Fruit fly (Drosophila melanogaster): ENCODE results near the gene Cpr67Fb.

Cpr67Fb gene

DNA sequence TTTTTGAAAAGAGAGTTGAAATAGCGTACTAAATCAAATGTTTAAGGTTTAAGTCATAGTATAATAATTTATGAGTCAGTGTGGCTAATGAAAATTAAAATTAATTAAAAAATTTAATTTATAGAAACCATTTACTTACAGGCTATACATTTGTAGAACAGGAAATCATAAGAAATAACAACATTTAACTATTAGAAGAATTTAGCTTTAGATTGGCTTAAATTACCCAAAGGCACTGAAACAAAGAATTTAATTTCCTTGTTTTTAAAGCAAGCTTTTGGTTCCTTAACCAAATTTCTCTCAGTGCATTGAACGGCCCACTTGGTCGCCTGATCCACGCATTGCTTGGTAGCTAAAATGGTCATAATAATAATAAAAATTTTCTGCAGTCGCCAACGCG, 9.5 kb downstream of the Cpr67Fb start (continued):
- TF ChIP-seq Eip93F (GFP tag; optimal IDR thresholded peaks at IDR 0.05) (no peak), topi (GFP tag; optimal IDR thresholded peaks at IDR 0.05) (peak; percentile 31), CG3919 (GFP tag; optimal IDR thresholded peaks at IDR 0.05) (no peak), Sox15 (GFP tag; optimal IDR thresholded peaks at IDR 0.05) (no peak), CG10669 (GFP tag; optimal IDR thresholded peaks at IDR 0.05) (peak; percentile 12), eg (GFP tag; IDR thresholded peaks at IDR 0.05) (0 out of 3 replicates have a peak, but pooled peaks have one; percentile 30), acj6 (GFP tag; optimal IDR thresholded peaks at IDR 0.05) (peak; percentile 23)

DNA sequence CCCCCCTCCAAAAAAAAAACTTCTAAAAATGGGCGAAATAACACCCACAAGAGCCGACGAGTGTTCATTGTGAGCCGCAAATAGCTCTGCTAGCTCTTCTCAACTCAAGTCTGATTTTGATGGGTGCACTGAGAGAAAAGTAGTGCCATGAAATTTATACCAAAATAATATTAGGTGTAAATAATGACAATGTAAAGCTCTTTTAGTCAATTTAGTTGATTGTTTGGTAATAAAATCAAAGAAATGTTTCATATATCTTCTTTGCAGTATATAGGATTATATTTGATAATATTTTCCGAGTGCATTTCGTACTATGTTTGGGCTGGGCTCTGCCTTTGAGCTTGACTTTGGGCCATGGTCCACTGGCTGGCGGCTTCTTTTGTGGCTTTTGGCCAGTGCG, 10.8 kb downstream of the Cpr67Fb start:
- peak; percentile 2 for TF ChIP-seq acj6 (GFP tag; optimal IDR thresholded peaks at IDR 0.05)
- TF ChIP-seq CG32006 (GFP tag; optimal IDR thresholded peaks at IDR 0.05) = peak; percentile 36
- TF ChIP-seq Sox102F (GFP tag; optimal IDR thresholded peaks at IDR 0.05) = no peak
- TF ChIP-seq CG3919 (GFP tag; optimal IDR thresholded peaks at IDR 0.05) = peak; percentile 49
- peak; percentile 70; the same call in 2 of the 3 replicates for TF ChIP-seq CG6163 (GFP tag; IDR thresholded peaks at IDR 0.05)
- TF ChIP-seq Eip75B (GFP tag; optimal IDR thresholded peaks at IDR 0.05) = peak; percentile 11
- no peak for TF ChIP-seq Ets21C (GFP tag; optimal IDR thresholded peaks at IDR 0.05)
- TF ChIP-seq Eip78C (GFP tag) = peak; percentile 57
- TF ChIP-seq CG10631 (GFP tag; optimal IDR thresholded peaks at IDR 0.05) = peak; percentile 46
- no peak for TF ChIP-seq pdm3 (GFP tag; optimal IDR thresholded peaks at IDR 0.05)
- peak; percentile 40 for TF ChIP-seq Ets96B (tag; optimal IDR thresholded peaks at IDR 0.05)
- TF ChIP-seq esn (GFP tag; optimal IDR thresholded peaks at IDR 0.05) = peak; percentile 9
- peak; percentile 12 for TF ChIP-seq Lpt (GFP tag; optimal IDR thresholded peaks at IDR 0.05)
- TF ChIP-seq Sox15 (GFP tag; optimal IDR thresholded peaks at IDR 0.05) = no peak
- TF ChIP-seq OdsH (GFP tag; optimal IDR thresholded peaks at IDR 0.05) = peak; percentile 16
- TF ChIP-seq CG6276 (GFP tag; optimal IDR thresholded peaks at IDR 0.05) = no peak
- peak; percentile 24 for TF ChIP-seq CG6808 (GFP tag; optimal IDR thresholded peaks at IDR 0.05)
- no peak for TF ChIP-seq CG11902 (GFP tag; optimal IDR thresholded peaks at IDR 0.05)
- TF ChIP-seq CG10669 (GFP tag; optimal IDR thresholded peaks at IDR 0.05) = peak; percentile 41
- TF ChIP-seq CG3032 (tag; optimal IDR thresholded peaks at IDR 0.05) = peak; percentile 40
- no peak for TF ChIP-seq achi (GFP tag; optimal IDR thresholded peaks at IDR 0.05)
- TF ChIP-seq spab (GFP tag; optimal IDR thresholded peaks at IDR 0.05) = peak; percentile 26

DNA sequence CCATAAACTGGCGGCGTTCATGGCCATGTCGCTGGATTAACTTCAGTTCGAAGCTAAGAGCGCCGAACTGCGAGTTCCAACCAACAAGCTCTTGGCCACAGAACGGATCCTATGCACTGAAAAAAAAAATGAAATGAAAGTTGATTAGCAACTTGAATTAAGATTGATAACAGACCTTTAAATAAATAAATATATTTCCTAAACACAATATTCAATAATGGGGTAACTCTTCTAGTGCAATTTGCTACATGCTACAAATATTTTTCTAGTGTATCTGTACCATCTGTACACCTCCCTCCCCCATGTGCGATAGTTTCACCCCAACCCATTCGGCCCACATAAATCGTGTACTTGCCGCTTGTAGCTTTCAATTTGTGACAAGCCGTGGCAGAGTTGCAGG, 15.6 kb downstream of the Cpr67Fb start:
- TF ChIP-seq CG6163 (GFP tag; IDR thresholded peaks at IDR 0.05) = peak; percentile 58
- TF ChIP-seq Sox15 (GFP tag; optimal IDR thresholded peaks at IDR 0.05) = no peak
- peak; percentile 44; the same call in 1 of the 3 replicates for TF ChIP-seq CG8119 (GFP tag; IDR thresholded peaks at IDR 0.05)
- TF ChIP-seq salr (GFP tag; optimal IDR thresholded peaks at IDR 0.05) = no peak
- TF ChIP-seq CG32006 (GFP tag; optimal IDR thresholded peaks at IDR 0.05) = peak; percentile 28
- no peak for TF ChIP-seq CG7368 (GFP tag; optimal IDR thresholded peaks at IDR 0.05)
- TF ChIP-seq Eip78C (GFP tag) = peak; percentile 55
- peak; percentile 40 for TF ChIP-seq CG10631 (GFP tag; optimal IDR thresholded peaks at IDR 0.05)

DNA sequence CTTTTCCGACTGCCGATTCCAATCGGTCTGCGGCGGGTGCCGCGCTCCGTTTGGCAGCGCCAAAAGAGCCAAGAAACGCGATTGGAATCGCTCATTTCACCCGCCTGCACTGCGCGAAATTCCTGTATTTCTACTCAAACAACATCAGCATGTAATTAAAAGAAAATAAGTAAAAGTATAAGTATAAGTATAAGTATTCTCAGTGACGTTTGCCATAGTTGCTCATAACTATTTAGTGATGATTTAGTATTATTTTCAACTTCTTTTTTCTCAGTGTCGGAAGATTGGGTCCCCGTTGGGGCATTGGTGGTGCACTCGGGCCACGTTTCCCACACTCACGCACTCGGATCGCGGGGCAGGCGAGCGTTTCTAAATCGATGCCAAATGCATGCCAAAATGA, 19.2 kb downstream of the Cpr67Fb start:
- peak; percentile 73 for TF ChIP-seq OdsH (GFP tag; optimal IDR thresholded peaks at IDR 0.05)
- TF ChIP-seq CG8119 (GFP tag; IDR thresholded peaks at IDR 0.05) = peak; percentile 85
- TF ChIP-seq CG6276 (GFP tag; optimal IDR thresholded peaks at IDR 0.05) = peak; percentile 84
- peak; percentile 35 for TF ChIP-seq Lpt (GFP tag; optimal IDR thresholded peaks at IDR 0.05)
- peak; percentile 90 for TF ChIP-seq eg (GFP tag; IDR thresholded peaks at IDR 0.05)
- TF ChIP-seq Eip78C (GFP tag) = peak; percentile 87
- peak; percentile 61 for TF ChIP-seq acj6 (GFP tag; optimal IDR thresholded peaks at IDR 0.05)
- TF ChIP-seq Eip75B (GFP tag; optimal IDR thresholded peaks at IDR 0.05) = peak; percentile 65
- no peak for TF ChIP-seq CG16779 (tag; optimal IDR thresholded peaks at IDR 0.05)
- no peak for TF ChIP-seq fd85E (GFP tag; optimal IDR thresholded peaks at IDR 0.05)
- TF ChIP-seq ss (GFP tag; optimal IDR thresholded peaks at IDR 0.05) = peak; percentile 17 to 53
- TF ChIP-seq CG1621 (tag; optimal IDR thresholded peaks at IDR 0.05) = peak; percentile 56
- TF ChIP-seq CG11762 (GFP tag; optimal IDR thresholded peaks at IDR 0.05; ENCODE audit: insufficient read depth) = no peak
- TF ChIP-seq topi (GFP tag; optimal IDR thresholded peaks at IDR 0.05) = peak; percentile 47
- TF ChIP-seq cyc (GFP tag; optimal IDR thresholded peaks at IDR 0.05) = peak; percentile 49
- TF ChIP-seq CG7368 (GFP tag; optimal IDR thresholded peaks at IDR 0.05) = no peak
- TF ChIP-seq Ets96B (tag; optimal IDR thresholded peaks at IDR 0.05) = peak; percentile 59
- peak; percentile 51 for TF ChIP-seq Met (GFP tag; optimal IDR thresholded peaks at IDR 0.05)
- no peak for TF ChIP-seq CG6854 (GFP tag; optimal IDR thresholded peaks at IDR 0.05)
- TF ChIP-seq dac (GFP tag; optimal IDR thresholded peaks at IDR 0.05) = peak; percentile 72
- TF ChIP-seq Sox102F (GFP tag; optimal IDR thresholded peaks at IDR 0.05) = peak; percentile 44
- peak; percentile 85 for TF ChIP-seq Gug (GFP tag; IDR thresholded peaks at IDR 0.05)
- no peak for TF ChIP-seq fkh (GFP tag; optimal IDR thresholded peaks at IDR 0.05)
- TF ChIP-seq Hr39 (GFP tag; optimal IDR thresholded peaks at IDR 0.05) = peak; percentile 51
- peak; percentile 63 for TF ChIP-seq Sox14 (GFP tag; optimal IDR thresholded peaks at IDR 0.05)
- TF ChIP-seq CG3032 (tag; optimal IDR thresholded peaks at IDR 0.05) = peak; percentile 67
- peak; percentile 41 for TF ChIP-seq CG8632 (GFP tag; optimal IDR thresholded peaks at IDR 0.05)
- TF ChIP-seq CG34406 (GFP tag; optimal IDR thresholded peaks at IDR 0.05) = peak; percentile 42
- TF ChIP-seq svp (GFP tag) = peak; percentile 79

Measured in whole organism, prepupa.